Worm (Caenorhabditis elegans) whole organism, young adult: ENCODE results near the gene spn-4.

Source experiments
- B0035.1 ChIP-seq: sonication (generic microtip); optimal IDR thresholded peaks from 2 replicates; lab custom pipeline; 2016; ENCODE audit warnings: missing genetic modification characterization, mild to moderate bottlenecking, missing compliant biosample characterization, missing genotype, missing genetic modification reagents
- B0261.1 ChIP-seq: sonication (generic microtip); optimal IDR thresholded peaks from 2 replicates; lab custom pipeline; 2016; ENCODE audit warnings: mild to moderate bottlenecking, missing genetic modification characterization, moderate library complexity, missing compliant biosample characterization
- F22D6.2 ChIP-seq: sonication (generic microtip); optimal IDR thresholded peaks from 2 replicates; lab custom pipeline; 2016; ENCODE audit warnings: mild to moderate bottlenecking, missing genetic modification characterization, missing compliant biosample characterization
- F33H1.4 ChIP-seq: fragments of 200-800 bp; sonication (Bioruptor generic); IDR thresholded peaks from 2 replicates; pipeline ENCODE4 v1.3.6; 2022; ENCODE audit warnings: missing genetic modification reagents, missing genetic modification characterization, missing compliant biosample characterization
- F49E8.2 ChIP-seq: sonication (generic microtip); optimal IDR thresholded peaks from 3 replicates; lab custom pipeline; 2017; ENCODE audit warnings: missing genetic modification characterization, mild to moderate bottlenecking, missing compliant biosample characterization, antibody characterized with exemption, moderate library complexity; ENCODE audit not compliant: insufficient read depth
- F57A8.1 ChIP-seq: fragments of 200-800 bp; sonication (Bioruptor generic); optimal IDR thresholded peaks from 2 replicates; lab custom pipeline; 2018; ENCODE audit warnings: mild to moderate bottlenecking, missing genetic modification characterization, moderate library complexity, missing compliant biosample characterization
- K11D2.4 ChIP-seq: fragments of 200-800 bp; sonication (Bioruptor generic); IDR thresholded peaks from 2 replicates; pipeline ENCODE4 v1.3.6; 2022; ENCODE audit warnings: missing genetic modification reagents, missing genetic modification characterization, missing compliant biosample characterization
- Y53G8AR.9 ChIP-seq: fragments of 200-800 bp; sonication (Bioruptor generic); conservative IDR thresholded peaks from 2 replicates; pipeline ENCODE4 v1.3.6; 2022; ENCODE audit warnings: missing genetic modification reagents, missing genetic modification characterization, missing compliant biosample characterization
- Y95B8A.8 ChIP-seq: fragments of 200-800 bp; sonication (Bioruptor generic); IDR thresholded peaks from 2 replicates; pipeline ENCODE4 v1.3.6; 2022; ENCODE audit warnings: missing genetic modification reagents, missing genetic modification characterization, missing compliant biosample characterization
- athp-1 ChIP-seq: sonication (generic microtip); optimal IDR thresholded peaks from 2 replicates; lab custom pipeline; 2017; ENCODE audit warnings: mild to moderate bottlenecking, missing genetic modification characterization, missing compliant biosample characterization
- bed-2 ChIP-seq: fragments of 200-800 bp; sonication (Bioruptor generic); IDR thresholded peaks from 2 replicates; pipeline ENCODE4 v1.3.6; 2022; ENCODE audit warnings: missing genetic modification reagents, missing genetic modification characterization, missing compliant biosample characterization
- cebp-1 ChIP-seq, 2 experiments: fragments of 200-800 bp in 1 of 2; sonication (Bioruptor generic) in 1 of 2; sonication (generic microtip) in 1 of 2; IDR thresholded peaks in 1 of 2; optimal IDR thresholded peaks in 1 of 2; 2 replicates each; pipeline versions ENCODE4 v1.3.6 to Lab custom; 2017 to 2022; ENCODE audit warnings: missing compliant biosample characterization in 2 of 2, missing genetic modification characterization in 2 of 2, mild to moderate bottlenecking in 1 of 2, missing genetic modification reagents in 1 of 2, moderate library complexity in 1 of 2
- cebp-2 ChIP-seq: fragments of 200-800 bp; sonication (Bioruptor generic); IDR thresholded peaks from 2 replicates; pipeline ENCODE4 v1.3.6; 2022; ENCODE audit warnings: missing genetic modification characterization, missing compliant biosample characterization
- ceh-40 ChIP-seq: fragments of 200-800 bp; sonication (Bioruptor generic); IDR thresholded peaks from 2 replicates; pipeline ENCODE4 v1.3.6; 2022; ENCODE audit warnings: missing genetic modification characterization, missing compliant biosample characterization
- ceh-91 ChIP-seq: fragments of 200-800 bp; sonication (Bioruptor generic); IDR thresholded peaks from 2 replicates; pipeline ENCODE4 v1.3.6; 2022; ENCODE audit warnings: missing genetic modification reagents, missing genetic modification characterization, missing compliant biosample characterization
- dox-1 ChIP-seq: fragments of 200-800 bp; sonication (Bioruptor generic); IDR thresholded peaks from 2 replicates; pipeline ENCODE4 v1.3.6; 2022; ENCODE audit warnings: missing genetic modification reagents, missing genetic modification characterization, missing compliant biosample characterization
- dpl-1 ChIP-seq: fragments of 150-350 bp; optimal IDR thresholded peaks from 2 replicates; lab custom pipeline; 2014; ENCODE audit warnings: missing biosample characterization, missing genetic modification reagents, missing genetic modification characterization
- egrh-3 ChIP-seq: fragments of 200-800 bp; sonication (Bioruptor generic); IDR thresholded peaks from 2 replicates; pipeline ENCODE4 v1.3.6; 2022; ENCODE audit warnings: missing genetic modification reagents, missing genetic modification characterization, missing compliant biosample characterization
- ets-4 ChIP-seq: fragments of 200-800 bp; sonication (Bioruptor generic); optimal IDR thresholded peaks from 2 replicates; lab custom pipeline; 2018; ENCODE audit warnings: mild to moderate bottlenecking, missing genetic modification characterization, missing compliant biosample characterization
- hlh-26 ChIP-seq: fragments of 200-800 bp; sonication (Bioruptor generic); conservative IDR thresholded peaks from 2 replicates; pipeline ENCODE4 v1.3.6; 2022; ENCODE audit warnings: missing genetic modification reagents, missing genetic modification characterization, missing compliant biosample characterization
- lin-35 ChIP-seq, 3 experiments: fragments of 150-350 bp in 2 of 3; sonication (generic microtip) in 1 of 3; optimal IDR thresholded peaks; 2 replicates each; lab custom pipeline; 2014 to 2018; ENCODE audit warnings: missing biosample characterization in 3 of 3, missing genetic modification characterization in 3 of 3, missing genetic modification reagents in 3 of 3
- lsy-27 ChIP-seq: sonication (generic microtip); optimal IDR thresholded peaks from 2 replicates; lab custom pipeline; 2017; ENCODE audit warnings: missing genetic modification characterization, mild to moderate bottlenecking, missing compliant biosample characterization, antibody characterized with exemption, missing genotype, borderline replicate concordance; ENCODE audit not compliant: insufficient read depth
- mes-4 ChIP-seq: sonication (generic microtip); optimal IDR thresholded peaks from 2 replicates; lab custom pipeline; 2016; ENCODE audit warnings: missing genotype, missing genetic modification characterization, missing compliant biosample characterization
- nfya-1 ChIP-seq: sonication (generic microtip); optimal IDR thresholded peaks from 2 replicates; lab custom pipeline; 2017; ENCODE audit warnings: antibody characterized with exemption, missing compliant biosample characterization, missing genetic modification characterization, borderline replicate concordance; ENCODE audit not compliant: insufficient read depth
- nfyb-1 ChIP-seq: fragments of 200-800 bp; sonication (Bioruptor generic); IDR thresholded peaks from 2 replicates; pipeline ENCODE4 v1.3.6; 2022; ENCODE audit warnings: missing genetic modification reagents, missing genetic modification characterization, missing compliant biosample characterization
- nhr-120 ChIP-seq: fragments of 200-800 bp; sonication (Bioruptor generic); IDR thresholded peaks from 2 replicates; pipeline ENCODE4 v1.3.6; 2022; ENCODE audit warnings: missing genetic modification characterization, missing compliant biosample characterization
- nhr-27 ChIP-seq: fragments of 200-800 bp; sonication (Bioruptor generic); optimal IDR thresholded peaks from 2 replicates; lab custom pipeline; 2018; ENCODE audit warnings: mild to moderate bottlenecking, missing genetic modification characterization, moderate library complexity, missing compliant biosample characterization
- nhr-80 ChIP-seq: sonication (generic microtip); optimal IDR thresholded peaks from 2 replicates; lab custom pipeline; 2016; ENCODE audit warnings: missing genetic modification characterization, missing compliant biosample characterization
- rcor-1 ChIP-seq: fragments of 200-800 bp; sonication (Bioruptor generic); IDR thresholded peaks from 2 replicates; pipeline ENCODE4 v1.3.6; 2022; ENCODE audit warnings: missing genetic modification reagents, missing genetic modification characterization, missing compliant biosample characterization
- repo-1 ChIP-seq: sonication (generic microtip); optimal IDR thresholded peaks from 2 replicates; lab custom pipeline; 2017; ENCODE audit warnings: mild to moderate bottlenecking, missing genetic modification characterization, missing compliant biosample characterization
- sdz-38 ChIP-seq: sonication (generic microtip); optimal IDR thresholded peaks from 2 replicates; lab custom pipeline; 2016; ENCODE audit warnings: missing genotype, missing genetic modification characterization, missing compliant biosample characterization
- tlf-1 ChIP-seq: fragments of 200-800 bp; sonication (Bioruptor generic); optimal IDR thresholded peaks from 2 replicates; lab custom pipeline; 2018; ENCODE audit warnings: mild to moderate bottlenecking, missing genetic modification characterization, missing compliant biosample characterization
- unc-62 ChIP-seq: fragments of 150-350 bp; optimal IDR thresholded peaks from 2 replicates; lab custom pipeline; 2014; ENCODE audit warnings: missing biosample characterization, missing genetic modification reagents, missing genetic modification characterization
- ztf-26 ChIP-seq: sonication (generic microtip); optimal IDR thresholded peaks from 2 replicates; lab custom pipeline; 2017; ENCODE audit warnings: missing genetic modification characterization, missing compliant biosample characterization
- ztf-6 ChIP-seq: fragments of 200-800 bp; sonication (Bioruptor generic); IDR thresholded peaks from 2 replicates; pipeline ENCODE4 v1.3.6; 2022; ENCODE audit warnings: missing genetic modification reagents, missing genetic modification characterization, missing compliant biosample characterization

The spn-4 gene

ce11 chrV:6811863-6812262 lies 27.2 kb upstream of the spn-4 start:
- TF ChIP-seq nhr-80 (tag; lab: Kevin White, UChicago): peak; percentile 91
- TF ChIP-seq cebp-1 (GFP tag; IDR thresholded peaks at IDR 0.05; lab: Robert Waterston, UW): 0 out of 2 replicates have a peak, but pooled peaks have one; percentile 34
- TF ChIP-seq cebp-1 (tag; optimal IDR thresholded peaks at IDR 0.05; lab: Kevin White, UChicago): no peak
- TF ChIP-seq dox-1: no peak
- 0 out of 2 replicates have a peak, but pooled peaks have one; percentile 10 for TF ChIP-seq ceh-40 (GFP tag; lab: Robert Waterston, UW)
- peak; percentile 81 for TF ChIP-seq ets-4 (GFP tag; lab: Kevin White, UChicago)
- no peak for TF ChIP-seq unc-62 (GFP tag; lab: Kevin White, UChicago)

- TF ChIP-seq nhr-80 (tag; lab: Kevin White, UChicago) (peak; percentile 48), athp-1 (no peak)
Observed at ce11 chrV:6810091-6810490, 25.4 kb upstream of the spn-4 start.

ce11 chrV:6808962-6809361 lies 24.3 kb upstream of the spn-4 start, which contains the start of gene dmsr-16:
Gene dmsr-16, minus strand, starts transcription at chrV:6809062.
- no peak for TF ChIP-seq F33H1.4 (GFP tag; lab: Robert Waterston, UW)
- no peak for TF ChIP-seq nfyb-1 (GFP tag; lab: Robert Waterston, UW)
- TF ChIP-seq F57A8.1 (GFP tag; lab: Kevin White, UChicago): no peak
- no peak for TF ChIP-seq mes-4 (tag; lab: Kevin White, UChicago)
- TF ChIP-seq ztf-6: no peak
- TF ChIP-seq nfya-1: no peak
- TF ChIP-seq bed-2 (GFP tag; lab: Robert Waterston, UW): no peak
- no peak for TF ChIP-seq cebp-2
- TF ChIP-seq sdz-38 (tag; lab: Kevin White, UChicago): no peak
- TF ChIP-seq dpl-1: no peak
- no peak for TF ChIP-seq rcor-1 (GFP tag; lab: Robert Waterston, UW)
- no peak for TF ChIP-seq lin-35 (GFP tag; optimal IDR thresholded peaks at IDR 0.05; lab: Kevin White, UChicago)
- no peak for TF ChIP-seq Y95B8A.8
- no peak for TF ChIP-seq unc-62 (GFP tag; lab: Kevin White, UChicago)
- no peak for TF ChIP-seq F49E8.2
- TF ChIP-seq nhr-27 (tag; lab: Kevin White, UChicago): no peak
- TF ChIP-seq B0035.1 (tag; lab: Kevin White, UChicago): no peak

- no peak for TF ChIP-seq F22D6.2 (tag; lab: Kevin White, UChicago)
- TF ChIP-seq Y95B8A.8: no peak
- TF ChIP-seq ceh-91 (GFP tag; lab: Robert Waterston, UW): no peak
- no peak for TF ChIP-seq repo-1 (tag; lab: Kevin White, UChicago)
- no peak for TF ChIP-seq tlf-1 (GFP tag; lab: Kevin White, UChicago)
- TF ChIP-seq egrh-3: no peak
- TF ChIP-seq nhr-120 (GFP tag; lab: Robert Waterston, UW): no peak
- TF ChIP-seq lsy-27 (tag; lab: Kevin White, UChicago): no peak
- TF ChIP-seq ztf-26 (tag; lab: Kevin White, UChicago): no peak
- TF ChIP-seq B0261.1: no peak
- no peak for TF ChIP-seq hlh-26 (GFP tag; lab: Robert Waterston, UW)
- TF ChIP-seq nhr-80 (tag; lab: Kevin White, UChicago): no peak
- TF ChIP-seq dpl-1: no peak
- no peak for TF ChIP-seq K11D2.4 (GFP tag; lab: Robert Waterston, UW)
- no peak for TF ChIP-seq unc-62 (GFP tag; lab: Kevin White, UChicago)
- no peak for TF ChIP-seq Y53G8AR.9 (GFP tag; lab: Robert Waterston, UW)
- no peak for TF ChIP-seq B0035.1 (tag; lab: Kevin White, UChicago)
Observed at ce11 chrV:6806340-6806739, 21.6 kb upstream of the spn-4 start, which contains the start of gene dmsr-12. Gene dmsr-12, minus strand, starts transcription at chrV:6806440.
